Worm (Caenorhabditis elegans): ENCODE measurements around the gene F55C9.5.

ce11 chrV:19329263-19329662 is 36.3 kb upstream of the F55C9.5 start, which contains the start of gene fbxb-65:
- TF ChIP-seq ceh-82 (tag; optimal IDR thresholded peaks at IDR 0.05) (no peak), lin-11 (tag; optimal IDR thresholded peaks at IDR 0.05) (no peak), sma-9 (GFP tag; optimal IDR thresholded peaks at IDR 0.05) (no peak), sma-9 (tag; optimal IDR thresholded peaks at IDR 0.05) (no peak), nhr-12 (tag; optimal IDR thresholded peaks at IDR 0.05) (no peak), elt-3 (tag; optimal IDR thresholded peaks at IDR 0.05) (no peak)

Measured in whole organism, L2 larva.